Fruit fly (Drosophila melanogaster) whole organism, prepupa: ENCODE data around the gene RpL8.

Source experiments
- CG10669 ChIP-seq: fragments of 200-800 bp; sonication (Bioruptor generic); optimal IDR thresholded peaks from 3 replicates; lab custom pipeline; 2018; ENCODE audit warnings: missing biosample characterization, mild to moderate bottlenecking, missing genetic modification characterization, moderate library complexity
- CG15336 ChIP-seq: fragments of 200-800 bp; sonication (Bioruptor generic); IDR thresholded peaks from 2 replicates; pipeline ENCODE4 v1.3.6; 2022; ENCODE audit warnings: missing biosample characterization, missing genetic modification characterization
- CG16779 ChIP-seq: fragments of 200-800 bp; sonication (Bioruptor generic); optimal IDR thresholded peaks from 3 replicates; lab custom pipeline; 2017; ENCODE audit warnings: missing biosample characterization, mild to moderate bottlenecking, missing genetic modification characterization
- CG3032 ChIP-seq: fragments of 200-800 bp; optimal IDR thresholded peaks from 2 replicates; lab custom pipeline; 2019; ENCODE audit warnings: missing biosample characterization, mild to moderate bottlenecking, missing genetic modification characterization, moderate library complexity
- CG31627 ChIP-seq: fragments of 200-800 bp; sonication (Bioruptor generic); optimal IDR thresholded peaks from 3 replicates; lab custom pipeline; 2016; ENCODE audit warnings: missing biosample characterization, missing genetic modification characterization
- CG32006 ChIP-seq: fragments of 200-800 bp; sonication (Bioruptor generic); optimal IDR thresholded peaks from 3 replicates; lab custom pipeline; 2017; ENCODE audit warnings: missing biosample characterization, mild to moderate bottlenecking, missing genetic modification characterization
- CG3919 ChIP-seq: fragments of 200-800 bp; sonication (Bioruptor generic); optimal IDR thresholded peaks from 3 replicates; lab custom pipeline; 2016; ENCODE audit warnings: missing biosample characterization, missing genetic modification characterization
- CG4318 ChIP-seq: fragments of 200-800 bp; sonication (Bioruptor generic); optimal IDR thresholded peaks from 3 replicates; lab custom pipeline; 2017; ENCODE audit warnings: missing biosample characterization, mild to moderate bottlenecking, missing genetic modification characterization
- CG6163 ChIP-seq: fragments of 200-800 bp; sonication (Bioruptor generic); IDR thresholded peaks from 3 replicates; pipeline ENCODE4 v1.3.6; 2022; ENCODE audit warnings: missing biosample characterization, missing genetic modification characterization
- CG6276 ChIP-seq: fragments of 200-800 bp; sonication (Bioruptor generic); optimal IDR thresholded peaks from 2 replicates; lab custom pipeline; 2017; ENCODE audit warnings: missing biosample characterization, mild to moderate bottlenecking, missing genetic modification characterization
- CG6808 ChIP-seq: fragments of 200-800 bp; sonication (Bioruptor generic); optimal IDR thresholded peaks from 3 replicates; lab custom pipeline; 2017; ENCODE audit warnings: missing biosample characterization, missing genetic modification characterization, mild to moderate bottlenecking, moderate library complexity, missing genetic modification reagents
- CG7368 ChIP-seq: fragments of 200-800 bp; sonication (Bioruptor generic); optimal IDR thresholded peaks from 3 replicates; lab custom pipeline; 2016; ENCODE audit warnings: missing biosample characterization, missing genetic modification characterization
- CG8119 ChIP-seq: fragments of 200-800 bp; sonication (Bioruptor generic); IDR thresholded peaks from 3 replicates; pipeline ENCODE4 v1.3.6; 2022; ENCODE audit warnings: missing biosample characterization, missing genetic modification characterization
- CG9139 ChIP-seq: fragments of 200-800 bp; sonication (Bioruptor generic); optimal IDR thresholded peaks from 3 replicates; lab custom pipeline; 2017; ENCODE audit warnings: missing biosample characterization, mild to moderate bottlenecking, missing genetic modification characterization
- Eip75B ChIP-seq: fragments of 200-800 bp; sonication (Bioruptor generic); optimal IDR thresholded peaks from 3 replicates; lab custom pipeline; 2016; ENCODE audit warnings: missing biosample characterization, missing genetic modification characterization
- Eip78C ChIP-seq: fragments of 200-800 bp; sonication (Bioruptor generic); peaks from one replicate; lab custom pipeline; 2016; ENCODE audit warnings: missing biosample characterization, missing genetic modification characterization
- Eip93F ChIP-seq: fragments of 200-800 bp; sonication (Bioruptor generic); optimal IDR thresholded peaks from 2 replicates; lab custom pipeline; 2016; ENCODE audit warnings: missing biosample characterization, mild to moderate bottlenecking, missing genetic modification characterization
- Ets96B ChIP-seq: fragments of 200-800 bp; optimal IDR thresholded peaks from 2 replicates; lab custom pipeline; 2019; ENCODE audit warnings: missing biosample characterization, mild to moderate bottlenecking, missing genetic modification characterization, moderate library complexity
- Gug ChIP-seq: fragments of 200-800 bp; sonication (Bioruptor generic); IDR thresholded peaks from 2 replicates; pipeline ENCODE4 v1.3.6; 2022; ENCODE audit warnings: missing biosample characterization, missing genetic modification characterization
- Hr39 ChIP-seq: fragments of 200-800 bp; sonication (Bioruptor generic); optimal IDR thresholded peaks from 2 replicates; lab custom pipeline; 2016; ENCODE audit warnings: missing biosample characterization, missing genetic modification characterization
- Hr4 ChIP-seq: fragments of 200-800 bp; sonication (Bioruptor generic); optimal IDR thresholded peaks from 3 replicates; lab custom pipeline; 2016; ENCODE audit warnings: missing biosample characterization, missing genetic modification characterization
- Lpt ChIP-seq: fragments of 200-800 bp; sonication (Bioruptor generic); optimal IDR thresholded peaks from 3 replicates; lab custom pipeline; 2016; ENCODE audit warnings: missing biosample characterization, missing genetic modification characterization
- Met ChIP-seq: fragments of 200-800 bp; sonication (Bioruptor generic); optimal IDR thresholded peaks from 3 replicates; lab custom pipeline; 2016; ENCODE audit warnings: missing biosample characterization, missing genetic modification characterization
- OdsH ChIP-seq: fragments of 200-800 bp; sonication (Bioruptor generic); optimal IDR thresholded peaks from 3 replicates; lab custom pipeline; 2016; ENCODE audit warnings: missing biosample characterization, missing genetic modification characterization
- Smox ChIP-seq: fragments of 200-800 bp; sonication (Bioruptor generic); optimal IDR thresholded peaks from 3 replicates; lab custom pipeline; 2016; ENCODE audit warnings: missing biosample characterization, missing genetic modification characterization
- Sox102F ChIP-seq: fragments of 200-800 bp; sonication (Bioruptor generic); optimal IDR thresholded peaks from 2 replicates; lab custom pipeline; 2016; ENCODE audit warnings: missing biosample characterization, mild to moderate bottlenecking, missing genetic modification characterization
- Sox14 ChIP-seq: fragments of 200-800 bp; sonication (Bioruptor generic); optimal IDR thresholded peaks from 3 replicates; lab custom pipeline; 2016; ENCODE audit warnings: missing biosample characterization, missing genetic modification characterization
- Sox15 ChIP-seq: fragments of 200-800 bp; sonication (Bioruptor generic); optimal IDR thresholded peaks from 3 replicates; lab custom pipeline; 2016; ENCODE audit warnings: missing biosample characterization, missing genetic modification characterization
- acj6 ChIP-seq: fragments of 200-800 bp; sonication (Bioruptor generic); optimal IDR thresholded peaks from 3 replicates; lab custom pipeline; 2016; ENCODE audit warnings: missing biosample characterization, missing genetic modification characterization
- dac ChIP-seq: fragments of 200-800 bp; sonication (Bioruptor generic); optimal IDR thresholded peaks from 2 replicates; lab custom pipeline; 2017; ENCODE audit warnings: missing biosample characterization, mild to moderate bottlenecking, missing genetic modification characterization
- dsx ChIP-seq: fragments of 200-800 bp; optimal IDR thresholded peaks from 3 replicates; lab custom pipeline; 2019; ENCODE audit warnings: missing biosample characterization, mild to moderate bottlenecking, missing genetic modification characterization, moderate library complexity; ENCODE audit not compliant: poor library complexity, severe bottlenecking
- esn ChIP-seq: fragments of 200-800 bp; sonication (Bioruptor generic); optimal IDR thresholded peaks from 2 replicates; lab custom pipeline; 2016; ENCODE audit warnings: missing biosample characterization, mild to moderate bottlenecking, missing genetic modification characterization, moderate library complexity
- fd59A ChIP-seq: fragments of 200-800 bp; sonication (Bioruptor generic); optimal IDR thresholded peaks from 2 replicates; lab custom pipeline; 2017; ENCODE audit warnings: missing biosample characterization, mild to moderate bottlenecking, missing genetic modification characterization, missing genetic modification reagents
- fd85E ChIP-seq: fragments of 200-800 bp; sonication (Bioruptor generic); optimal IDR thresholded peaks from 3 replicates; lab custom pipeline; 2016; ENCODE audit warnings: missing biosample characterization, missing genetic modification characterization
- fkh ChIP-seq: fragments of 200-800 bp; sonication (Bioruptor generic); optimal IDR thresholded peaks from 3 replicates; lab custom pipeline; 2017; ENCODE audit warnings: missing biosample characterization, mild to moderate bottlenecking, missing genetic modification characterization, moderate library complexity
- net ChIP-seq: fragments of 200-800 bp; sonication (Bioruptor generic); optimal IDR thresholded peaks from 3 replicates; lab custom pipeline; 2016; ENCODE audit warnings: missing biosample characterization, missing genetic modification characterization
- pdm3 ChIP-seq: fragments of 200-800 bp; sonication (Bioruptor generic); optimal IDR thresholded peaks from 3 replicates; lab custom pipeline; 2016; ENCODE audit warnings: missing biosample characterization, missing genetic modification characterization
- salr ChIP-seq, 2 experiments: fragments of 200-800 bp; sonication (Bioruptor generic); optimal IDR thresholded peaks; 3 replicates each; lab custom pipeline; 2016 to 2018; ENCODE audit warnings: missing biosample characterization in 2 of 2, missing genetic modification characterization in 2 of 2, mild to moderate bottlenecking in 1 of 2
- spab ChIP-seq: fragments of 200-800 bp; sonication (Bioruptor generic); optimal IDR thresholded peaks from 2 replicates; lab custom pipeline; 2017; ENCODE audit warnings: missing biosample characterization, mild to moderate bottlenecking, missing genetic modification characterization, missing genetic modification reagents
- svp ChIP-seq: fragments of 200-800 bp; sonication (Bioruptor generic); peaks from one replicate; lab custom pipeline; 2016; ENCODE audit warnings: missing biosample characterization, missing genetic modification characterization
- topi ChIP-seq: fragments of 200-800 bp; sonication (Bioruptor generic); optimal IDR thresholded peaks from 3 replicates; lab custom pipeline; 2016; ENCODE audit warnings: missing biosample characterization, missing genetic modification characterization
- vri ChIP-seq: fragments of 200-800 bp; sonication (Bioruptor generic); optimal IDR thresholded peaks from 3 replicates; lab custom pipeline; 2016; ENCODE audit warnings: missing biosample characterization, mild to moderate bottlenecking, missing genetic modification characterization

The RpL8 gene

DNA sequence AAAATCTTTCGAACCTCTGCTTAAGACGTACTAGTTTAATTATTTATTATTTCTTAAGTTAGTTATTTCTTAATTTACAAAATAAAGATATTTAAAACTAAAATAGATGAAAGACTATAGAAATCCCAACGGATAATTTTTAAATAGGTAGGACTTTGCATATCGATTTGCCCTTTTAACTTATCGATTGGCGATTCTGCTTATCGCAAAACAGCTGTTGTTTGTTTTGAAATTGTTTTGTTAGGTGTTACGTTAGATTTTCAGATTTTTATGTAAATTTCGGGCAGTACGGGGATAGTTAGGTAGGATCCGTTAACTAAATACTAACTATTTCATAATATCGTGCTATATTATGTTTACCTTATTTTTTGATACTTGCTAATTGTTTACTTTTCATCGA, 12.9 kb downstream of the RpL8 start, which contains the start of gene CG16986:
Gene CG16986, plus strand, starts transcription at position 188 of the 400 bp plus-strand sequence.
- TF ChIP-seq Eip93F (GFP tag; lab: Kevin White, UChicago) (no peak), dac (no peak), CG3032 (tag; lab: Kevin White, UChicago) (no peak), CG3919 (GFP tag; lab: Kevin White, UChicago) (no peak), spab (GFP tag; lab: Kevin White, UChicago) (no peak), CG6276 (GFP tag; lab: Kevin White, UChicago) (no peak), acj6 (GFP tag; lab: Kevin White, UChicago) (no peak)
- TF ChIP-seq, all 60 proteins: peak for 0

DNA sequence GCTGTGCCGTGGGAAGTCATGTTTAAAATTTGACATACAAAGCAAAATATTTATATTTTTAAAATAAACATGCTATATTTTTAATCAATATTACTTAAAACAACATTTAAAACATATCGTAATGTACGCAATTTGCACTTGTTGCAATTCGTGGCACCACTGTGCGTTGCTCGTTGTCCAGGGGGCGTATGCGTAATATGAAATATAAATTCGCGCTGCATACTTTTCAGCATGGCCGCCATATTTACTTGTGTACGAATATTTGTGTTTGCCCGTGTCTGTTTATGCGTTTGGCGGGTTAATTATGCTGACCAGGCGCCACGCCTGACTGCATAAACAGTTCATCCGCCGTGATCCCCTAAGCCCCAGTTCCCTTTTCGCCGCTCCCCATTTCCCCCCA, 21.6 kb downstream of the RpL8 start:
- TF ChIP-seq topi (GFP tag; lab: Kevin White, UChicago) (no peak), Sox102F (GFP tag; lab: Kevin White, UChicago) (no peak), svp (GFP tag; lab: Kevin White, UChicago) (peak; percentile 20), Eip78C (GFP tag; lab: Kevin White, UChicago) (peak; percentile 8), Lpt (GFP tag; lab: Kevin White, UChicago) (no peak), Smox (GFP tag; lab: Kevin White, UChicago) (no peak), Hr39 (GFP tag; lab: Kevin White, UChicago) (no peak), CG15336 (0 out of 2 replicates have a peak, but pooled peaks have one; percentile 6)

DNA sequence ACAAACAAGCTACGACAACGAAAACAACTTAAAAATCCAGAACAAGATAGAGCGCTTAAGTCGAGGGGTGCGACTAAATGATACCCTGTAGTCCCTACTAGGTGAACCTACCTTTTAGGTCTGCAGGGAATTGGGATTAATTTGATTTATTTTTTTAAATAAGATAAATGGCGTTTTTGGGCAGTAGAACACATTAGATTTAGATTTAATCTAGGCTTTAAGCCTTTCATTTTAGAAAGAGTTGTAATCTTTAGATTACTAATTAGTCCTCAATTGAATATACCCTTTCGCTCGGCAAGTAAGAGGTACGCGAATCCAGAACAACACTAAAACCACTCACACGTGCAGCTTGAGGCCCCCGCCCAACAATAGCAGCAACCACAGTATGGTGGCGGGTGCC, 27.0 kb downstream of the RpL8 start:
- TF ChIP-seq CG32006 (peak; percentile 38), svp (GFP tag; lab: Kevin White, UChicago) (peak; percentile 59), vri (GFP tag; lab: Kevin White, UChicago) (no peak), dsx (no peak), CG3032 (tag; lab: Kevin White, UChicago) (peak; percentile 27), CG6276 (GFP tag; lab: Kevin White, UChicago) (peak; percentile 21), Sox14 (no peak), Gug (GFP tag; lab: Robert Waterston, UW) (no peak), CG15336 (peak; percentile 16; the same call in 1 of the 2 replicates), Hr4 (GFP tag; lab: Kevin White, UChicago) (peak; percentile 4), topi (GFP tag; lab: Kevin White, UChicago) (peak; percentile 4), Eip78C (GFP tag; lab: Kevin White, UChicago) (peak; percentile 67), OdsH (peak; percentile 1), CG10669 (GFP tag; lab: Kevin White, UChicago) (peak; percentile 14), CG31627 (GFP tag; lab: Kevin White, UChicago) (peak; percentile 5), Ets96B (tag; lab: Kevin White, UChicago) (peak; percentile 36), Sox15 (GFP tag; lab: Kevin White, UChicago) (no peak), CG8119 (GFP tag; lab: Robert Waterston, UW) (no peak), fd85E (GFP tag; lab: Kevin White, UChicago) (no peak), CG6808 (GFP tag; lab: Kevin White, UChicago) (peak; percentile 14), pdm3 (GFP tag; lab: Kevin White, UChicago) (peak; percentile 33), CG4318 (GFP tag; lab: Kevin White, UChicago) (peak; percentile 13), esn (GFP tag; lab: Kevin White, UChicago) (peak; percentile 14)

DNA sequence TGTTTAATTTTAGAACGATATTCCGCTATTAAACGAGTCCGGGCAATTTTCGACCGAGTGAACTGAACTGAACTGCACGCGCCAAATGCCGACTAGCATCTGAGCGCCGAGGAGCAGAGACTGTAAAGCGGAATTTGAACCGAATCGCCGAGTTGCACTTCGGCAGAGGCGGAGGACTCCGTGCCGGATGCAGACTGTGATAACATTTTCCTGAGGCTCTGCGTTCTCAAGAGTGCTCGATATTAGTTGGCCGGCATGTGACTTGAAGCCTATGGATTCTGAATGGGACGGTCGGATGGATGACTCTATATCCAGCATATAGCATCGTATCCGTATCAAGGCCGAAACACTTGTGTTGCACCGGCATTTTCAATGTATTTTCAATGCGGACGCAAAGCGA, 42.7 kb downstream of the RpL8 start, which contains the start of gene Pxn:
Gene Pxn, minus strand, starts transcription at position 101 of the 400 bp plus-strand sequence.
- TF ChIP-seq Sox15 (GFP tag; lab: Kevin White, UChicago) (no peak), Eip78C (GFP tag; lab: Kevin White, UChicago) (peak; percentile 5)

DNA sequence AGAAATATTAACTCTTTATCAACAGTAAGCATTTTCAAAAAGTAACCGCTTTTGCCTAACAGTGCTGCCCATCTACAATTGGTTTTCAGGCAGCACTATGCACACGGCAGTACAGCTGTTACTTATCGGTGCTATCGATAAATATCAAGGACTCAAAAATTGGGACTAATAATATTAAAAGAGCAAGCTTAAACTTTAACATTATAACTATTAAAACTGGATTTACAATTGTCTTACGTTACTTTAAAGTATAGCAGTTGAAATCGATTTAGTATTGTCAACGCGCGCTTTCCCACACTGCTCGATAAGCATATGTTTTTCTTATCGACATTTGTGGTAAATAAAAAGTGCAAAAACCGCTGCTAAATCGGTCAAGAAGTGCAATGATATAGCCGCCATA, 44.1 kb downstream of the RpL8 start, which contains the start of the genes CG42245 and MEP-1:
Gene CG42245, plus strand, starts transcription at position 310 of the 400 bp plus-strand sequence.
Gene MEP-1, plus strand, starts transcription at position 310 of the 400 bp plus-strand sequence.
- peak; percentile 41 for TF ChIP-seq net (GFP tag; lab: Kevin White, UChicago)
- TF ChIP-seq pdm3 (GFP tag; lab: Kevin White, UChicago): peak; percentile 62
- TF ChIP-seq Lpt (GFP tag; lab: Kevin White, UChicago): no peak
- TF ChIP-seq CG9139 (GFP tag; lab: Kevin White, UChicago): no peak
- peak; percentile 66 for TF ChIP-seq Sox102F (GFP tag; lab: Kevin White, UChicago)
- no peak for TF ChIP-seq CG6276 (GFP tag; lab: Kevin White, UChicago)
- TF ChIP-seq salr (GFP tag; optimal IDR thresholded peaks at IDR 0.05; lab: Kevin White, UChicago): peak in 1 of 2 experiments; percentile 6
- no peak for TF ChIP-seq fd59A
- TF ChIP-seq CG6163: no peak
- peak; percentile 57 for TF ChIP-seq Hr4 (GFP tag; lab: Kevin White, UChicago)
- TF ChIP-seq Eip75B (GFP tag; lab: Kevin White, UChicago): peak; percentile 61
- peak; percentile 67 for TF ChIP-seq vri (GFP tag; lab: Kevin White, UChicago)
- TF ChIP-seq CG8119 (GFP tag; lab: Robert Waterston, UW): no peak
- peak; percentile 52 for TF ChIP-seq acj6 (GFP tag; lab: Kevin White, UChicago)
- TF ChIP-seq CG16779: no peak
- peak; percentile 66 for TF ChIP-seq CG3919 (GFP tag; lab: Kevin White, UChicago)
- TF ChIP-seq esn (GFP tag; lab: Kevin White, UChicago): peak; percentile 65
- peak; percentile 70 for TF ChIP-seq Met (GFP tag; lab: Kevin White, UChicago)
- TF ChIP-seq CG7368 (GFP tag; lab: Kevin White, UChicago): peak; percentile 34
- TF ChIP-seq fkh (GFP tag; lab: Kevin White, UChicago): peak; percentile 43
